Fruit fly (Drosophila melanogaster) whole organism, embryonic: ENCODE results near the gene Cad74A.

Source experiments
- Awh ChIP-seq: fragments of 200-800 bp; sonication (Bioruptor generic); IDR thresholded peaks from 2 replicates; pipeline ENCODE4, ENCODE4 v1.3.6; 2022; ENCODE audit warnings: missing biosample characterization, missing genetic modification characterization
- CG10209 ChIP-seq: fragments of 200-800 bp; sonication (Bioruptor generic); optimal IDR thresholded peaks from 3 replicates; lab custom pipeline; 2017; ENCODE audit warnings: missing biosample characterization, mild to moderate bottlenecking, missing genetic modification characterization, missing genetic modification reagents
- CG10267 ChIP-seq: fragments of 200-800 bp; sonication (Bioruptor generic); optimal IDR thresholded peaks from 2 replicates; lab custom pipeline; 2018; ENCODE audit warnings: missing biosample characterization, mild to moderate bottlenecking, missing genetic modification characterization, moderate library complexity
- CG10274 ChIP-seq: fragments of 200-800 bp; sonication (Bioruptor generic); optimal IDR thresholded peaks from 3 replicates; lab custom pipeline; 2017; ENCODE audit warnings: missing biosample characterization, mild to moderate bottlenecking, missing genetic modification characterization
- CG11398 ChIP-seq: fragments of 200-800 bp; sonication (Bioruptor generic); optimal IDR thresholded peaks from 2 replicates; lab custom pipeline; 2016; ENCODE audit warnings: missing biosample characterization, missing genetic modification characterization
- CG11696 ChIP-seq: fragments of 200-800 bp; sonication (Bioruptor generic); IDR thresholded peaks from 2 replicates; pipeline ENCODE4 v1.3.6; 2022; ENCODE audit warnings: missing biosample characterization, missing genetic modification characterization
- CG12071 ChIP-seq: fragments of 200-800 bp; sonication (Bioruptor generic); optimal IDR thresholded peaks from 3 replicates; lab custom pipeline; 2018; ENCODE audit warnings: missing biosample characterization, mild to moderate bottlenecking, missing genetic modification characterization
- CG13424 ChIP-seq: fragments of 200-800 bp; sonication (Bioruptor generic); optimal IDR thresholded peaks from 2 replicates; lab custom pipeline; 2019; ENCODE audit warnings: missing biosample characterization, mild to moderate bottlenecking, missing genetic modification characterization, moderate library complexity
- CG14050 ChIP-seq: fragments of 200-800 bp; sonication (Bioruptor generic); IDR thresholded peaks from 3 replicates; pipeline ENCODE4 v1.3.6; 2022; ENCODE audit warnings: missing biosample characterization, missing genetic modification characterization
- CG1647 ChIP-seq: fragments of 200-800 bp; sonication (Bioruptor generic); optimal IDR thresholded peaks from 3 replicates; lab custom pipeline; 2016; ENCODE audit warnings: missing biosample characterization, missing genetic modification characterization
- CG17361 ChIP-seq: fragments of 200-800 bp; sonication (Bioruptor generic); IDR thresholded peaks from 3 replicates; pipeline ENCODE4 v1.3.6; 2022; ENCODE audit warnings: missing biosample characterization, missing genetic modification characterization
- CG17385 ChIP-seq: fragments of 200-800 bp; sonication (Bioruptor generic); optimal IDR thresholded peaks from 3 replicates; lab custom pipeline; 2018; ENCODE audit warnings: missing biosample characterization, mild to moderate bottlenecking, missing genetic modification characterization
- CG18476 ChIP-seq: fragments of 200-800 bp; sonication (Bioruptor generic); optimal IDR thresholded peaks from 2 replicates; lab custom pipeline; 2016; ENCODE audit warnings: missing biosample characterization, mild to moderate bottlenecking, missing genetic modification characterization
- CG2202 ChIP-seq: fragments of 200-800 bp; sonication (Bioruptor generic); optimal IDR thresholded peaks from 2 replicates; lab custom pipeline; 2018; ENCODE audit warnings: missing biosample characterization, mild to moderate bottlenecking, missing genetic modification characterization
- CG34376 ChIP-seq: fragments of 200-800 bp; sonication (Bioruptor generic); optimal IDR thresholded peaks from 2 replicates; lab custom pipeline; 2018; ENCODE audit warnings: missing biosample characterization, mild to moderate bottlenecking, missing genetic modification characterization
- CG4360 ChIP-seq: fragments of 200-800 bp; sonication (Bioruptor generic); IDR thresholded peaks from 2 replicates; pipeline ENCODE4 v1.3.6; 2022; ENCODE audit warnings: missing biosample characterization, missing genetic modification characterization
- CG4820 ChIP-seq: fragments of 200-800 bp; sonication (Bioruptor generic); optimal IDR thresholded peaks from 3 replicates; lab custom pipeline; 2016; ENCODE audit warnings: missing biosample characterization, missing genetic modification characterization
- CG6254 ChIP-seq: fragments of 200-800 bp; sonication (Bioruptor generic); optimal IDR thresholded peaks from 3 replicates; lab custom pipeline; 2017; ENCODE audit warnings: mild to moderate bottlenecking, missing biosample characterization, missing genetic modification reagents, missing genetic modification characterization
- CG7372 ChIP-seq: fragments of 200-800 bp; sonication (Bioruptor generic); IDR thresholded peaks from 2 replicates; pipeline ENCODE4 v1.3.6; 2022; ENCODE audit warnings: missing biosample characterization, missing genetic modification characterization
- CG8089 ChIP-seq: fragments of 200-800 bp; sonication (Bioruptor generic); optimal IDR thresholded peaks from 3 replicates; lab custom pipeline; 2016; ENCODE audit warnings: missing biosample characterization, missing genetic modification characterization
- Dek ChIP-seq: fragments of 200-800 bp; sonication (Bioruptor generic); optimal IDR thresholded peaks from 3 replicates; lab custom pipeline; 2019; ENCODE audit warnings: missing biosample characterization, mild to moderate bottlenecking, missing genetic modification characterization, moderate library complexity
- Ets97D ChIP-seq: fragments of 200-800 bp; sonication (Bioruptor generic); optimal IDR thresholded peaks from 3 replicates; lab custom pipeline; 2016; ENCODE audit warnings: missing biosample characterization, missing genetic modification characterization
- HLHmδ ChIP-seq: fragments of 200-800 bp; sonication (Bioruptor generic); optimal IDR thresholded peaks from 2 replicates; lab custom pipeline; 2018; ENCODE audit warnings: missing biosample characterization, mild to moderate bottlenecking, missing genetic modification characterization, moderate library complexity
- Lim3 ChIP-seq: fragments of 200-800 bp; sonication (Bioruptor generic); IDR thresholded peaks from 2 replicates; pipeline ENCODE4 v1.3.6; 2022; ENCODE audit warnings: missing biosample characterization, missing genetic modification characterization
- Lpt ChIP-seq: fragments of >200 bp; optimal IDR thresholded peaks from 2 replicates; lab custom pipeline; 2018; ENCODE audit warnings: missing biosample characterization, missing genetic modification characterization
- Ravus ChIP-seq: fragments of 200-800 bp; sonication (Bioruptor generic); IDR thresholded peaks from 2 replicates; pipeline ENCODE4 v1.3.6; 2022; ENCODE audit warnings: missing biosample characterization, missing genetic modification characterization
- Sry-β ChIP-seq: fragments of 200-800 bp; sonication (Bioruptor generic); optimal IDR thresholded peaks from 2 replicates; lab custom pipeline; 2018; ENCODE audit warnings: missing biosample characterization, mild to moderate bottlenecking, missing genetic modification characterization, moderate library complexity
- Xrp1 ChIP-seq: fragments of 200-800 bp; sonication (Bioruptor generic); IDR thresholded peaks from 2 replicates; pipeline ENCODE4 v1.3.6; 2022; ENCODE audit warnings: missing biosample characterization, missing genetic modification characterization
- al ChIP-seq: fragments of 200-800 bp; sonication (Bioruptor generic); IDR thresholded peaks from 2 replicates; pipeline ENCODE4 v1.3.6; 2022; ENCODE audit warnings: missing biosample characterization, missing genetic modification characterization
- amos ChIP-seq: fragments of 200-800 bp; sonication (Bioruptor generic); IDR thresholded peaks from 2 replicates; pipeline ENCODE4 v1.3.6; 2022; ENCODE audit warnings: missing biosample characterization, missing genetic modification characterization; ENCODE audit not compliant: partially characterized antibody
- ara ChIP-seq: fragments of 200-800 bp; sonication (Bioruptor generic); IDR thresholded peaks from 2 replicates; pipeline ENCODE4 v1.3.6; 2022; ENCODE audit warnings: missing biosample characterization, missing genetic modification characterization
- ase ChIP-seq: fragments of 200-800 bp; sonication (Bioruptor generic); IDR thresholded peaks from 3 replicates; pipeline ENCODE4 v1.3.6; 2022; ENCODE audit warnings: missing biosample characterization, missing genetic modification characterization
- bab2 ChIP-seq: fragments of 200-800 bp; sonication (Bioruptor generic); optimal IDR thresholded peaks from 2 replicates; lab custom pipeline; 2016; ENCODE audit warnings: missing biosample characterization, missing genetic modification characterization
- caup ChIP-seq: fragments of 200-800 bp; sonication (Bioruptor generic); optimal IDR thresholded peaks from 3 replicates; lab custom pipeline; 2017; ENCODE audit warnings: missing biosample characterization, mild to moderate bottlenecking, missing genetic modification characterization, moderate library complexity; ENCODE audit not compliant: severe bottlenecking
- chm ChIP-seq: fragments of 200-800 bp; sonication (Bioruptor generic); IDR thresholded peaks from 2 replicates; pipeline ENCODE4 v1.3.6; 2022; ENCODE audit warnings: missing biosample characterization, missing genetic modification characterization
- dan ChIP-seq: fragments of 200-800 bp; sonication (Bioruptor generic); IDR thresholded peaks from 2 replicates; pipeline ENCODE4 v1.3.6; 2022; ENCODE audit warnings: missing biosample characterization, missing genetic modification characterization
- en ChIP-seq: fragments of 200-800 bp; sonication (Bioruptor generic); optimal IDR thresholded peaks from 2 replicates; lab custom pipeline; 2016; ENCODE audit warnings: missing biosample characterization, missing genetic modification characterization
- eve ChIP-seq, 2 experiments: fragments of >200 bp; optimal IDR thresholded peaks; 2 replicates each; lab custom pipeline; 2017; ENCODE audit warnings: missing biosample characterization in 2 of 2, missing genetic modification characterization in 2 of 2
- ewg ChIP-seq: fragments of 200-800 bp; sonication (Bioruptor generic); optimal IDR thresholded peaks from 3 replicates; lab custom pipeline; 2017; ENCODE audit warnings: mild to moderate bottlenecking, missing biosample characterization, missing genetic modification reagents, missing genetic modification characterization
- fd102C ChIP-seq: fragments of 200-800 bp; sonication (Bioruptor generic); optimal IDR thresholded peaks from 2 replicates; lab custom pipeline; 2018; ENCODE audit warnings: missing biosample characterization, mild to moderate bottlenecking, missing genetic modification characterization, moderate library complexity
- fd96Cb ChIP-seq: fragments of 200-800 bp; sonication (Bioruptor generic); optimal IDR thresholded peaks from 2 replicates; lab custom pipeline; 2018; ENCODE audit warnings: missing biosample characterization, mild to moderate bottlenecking, missing genetic modification characterization, moderate library complexity
- fru ChIP-seq: fragments of >200 bp; optimal IDR thresholded peaks from 2 replicates; lab custom pipeline; 2017
- jumu ChIP-seq: fragments of 200-800 bp; sonication (Bioruptor generic); optimal IDR thresholded peaks from 3 replicates; lab custom pipeline; 2016; ENCODE audit warnings: missing biosample characterization, missing genetic modification characterization
- luna ChIP-seq: fragments of 200-800 bp; sonication (Bioruptor generic); optimal IDR thresholded peaks from 2 replicates; lab custom pipeline; 2016; ENCODE audit warnings: missing biosample characterization, missing genetic modification characterization
- mld ChIP-seq: fragments of 200-800 bp; sonication (Bioruptor generic); IDR thresholded peaks from 3 replicates; pipeline ENCODE4 v1.3.6; 2022; ENCODE audit warnings: missing biosample characterization, missing genetic modification characterization; ENCODE audit not compliant: partially characterized antibody
- nmo ChIP-seq: fragments of 200-800 bp; sonication (Bioruptor generic); optimal IDR thresholded peaks from 2 replicates; lab custom pipeline; 2018; ENCODE audit warnings: missing biosample characterization, mild to moderate bottlenecking, missing genetic modification characterization, moderate library complexity
- odd ChIP-seq: fragments of 200-800 bp; sonication (Bioruptor generic); optimal IDR thresholded peaks from 2 replicates; lab custom pipeline; 2017; ENCODE audit warnings: missing biosample characterization, mild to moderate bottlenecking, missing genetic modification characterization
- sima ChIP-seq: fragments of 200-800 bp; sonication (Bioruptor generic); optimal IDR thresholded peaks from 2 replicates; lab custom pipeline; 2016; ENCODE audit warnings: missing biosample characterization, missing genetic modification characterization
- slp2 ChIP-seq: fragments of 200-800 bp; sonication (Bioruptor generic); optimal IDR thresholded peaks from 2 replicates; lab custom pipeline; 2016; ENCODE audit warnings: missing biosample characterization, missing genetic modification characterization
- sug ChIP-seq: fragments of 200-800 bp; optimal IDR thresholded peaks from 2 replicates; lab custom pipeline; 2019; ENCODE audit warnings: missing biosample characterization, mild to moderate bottlenecking, missing genetic modification characterization, moderate library complexity
- tx ChIP-seq: fragments of 200-800 bp; sonication (Bioruptor generic); optimal IDR thresholded peaks from 2 replicates; lab custom pipeline; 2016; ENCODE audit warnings: missing biosample characterization, missing genetic modification characterization

The Cad74A gene

dm6 chr3L:17425132-17425713, 45.9 kb upstream of the Cad74A start, which contains the start of the genes Sec3 and COX7B (continued):
- TF ChIP-seq CG11398 (GFP tag; lab: Kevin White, UChicago) (no peak), CG10267 (tag; lab: Kevin White, UChicago) (peak; percentile 70), CG13424 (tag; lab: Kevin White, UChicago) (peak; percentile 81), Xrp1 (peak; percentile 80), ase (GFP tag; lab: Robert Waterston, UW) (no peak), CG1647 (GFP tag; lab: Kevin White, UChicago) (no peak), CG4820 (peak; percentile 55), sima (GFP tag; lab: Kevin White, UChicago) (no peak), CG8089 (GFP tag; lab: Kevin White, UChicago) (no peak), CG10209 (peak; percentile 49), CG2202 (tag; lab: Kevin White, UChicago) (peak; percentile 7), fd102C (GFP tag; lab: Kevin White, UChicago) (no peak), mld (GFP tag; lab: Robert Waterston, UW) (peak; percentile 77; the same call in 2 of the 3 replicates), CG6254 (GFP tag; lab: Kevin White, UChicago) (no peak), sug (tag; lab: Kevin White, UChicago) (peak; percentile 82), Sry-β (peak; percentile 65), CG17361 (GFP tag; lab: Robert Waterston, UW) (peak; percentile 72; the same call in 2 of the 3 replicates), chm (GFP tag; lab: Robert Waterston, UW) (no peak), tx (GFP tag; lab: Kevin White, UChicago) (peak; percentile 47), al (GFP tag; lab: Robert Waterston, UW) (peak; percentile 41; the same call in 1 of the 2 replicates), Dek (tag; lab: Kevin White, UChicago) (peak; percentile 38), CG14050 (GFP tag; lab: Robert Waterston, UW) (no peak), nmo (GFP tag; lab: Kevin White, UChicago) (peak; percentile 85), CG17385 (peak; percentile 47), slp2 (GFP tag; lab: Kevin White, UChicago) (peak; percentile 9), jumu (GFP tag; lab: Kevin White, UChicago) (peak; percentile 31), CG12071 (GFP tag; lab: Kevin White, UChicago) (no peak), en (GFP tag; lab: Kevin White, UChicago) (no peak), CG7372 (GFP tag; lab: Robert Waterston, UW) (peak; percentile 63; the same call in 1 of the 2 replicates), Ravus (GFP tag; lab: Robert Waterston, UW) (no peak), HLHmδ (no peak), Ets97D (GFP tag; lab: Kevin White, UChicago) (peak; percentile 29), fd96Cb (tag; lab: Kevin White, UChicago) (peak; percentile 22), CG18476 (GFP tag; lab: Kevin White, UChicago) (peak; percentile 44), CG4360 (no peak), Lpt (no peak), CG10274 (GFP tag; lab: Kevin White, UChicago) (no peak), amos (GFP tag; lab: Robert Waterston, UW) (peak; percentile 87), ara (peak; percentile 16; the same call in 1 of the 2 replicates), luna (GFP tag; lab: Kevin White, UChicago) (no peak), fru (no peak), CG11696 (GFP tag; lab: Robert Waterston, UW) (no peak), ewg (GFP tag; lab: Kevin White, UChicago) (peak; percentile 17), CG34376 (GFP tag; lab: Kevin White, UChicago) (peak; percentile 78), eve (GFP tag; optimal IDR thresholded peaks at IDR 0.05; lab: Kevin White, UChicago) (no peak), caup (peak; percentile 53), odd (GFP tag; lab: Kevin White, UChicago) (peak; percentile 11), bab2 (GFP tag; lab: Kevin White, UChicago) (peak; percentile 60), Lim3 (GFP tag; lab: Robert Waterston, UW) (no peak), dan (GFP tag; lab: Robert Waterston, UW) (no peak), Awh (GFP tag; lab: Robert Waterston, UW) (no peak)
